Worm (Caenorhabditis elegans): ENCODE measurements around the gene ZC395.11.

Gene ZC395.11

DNA sequence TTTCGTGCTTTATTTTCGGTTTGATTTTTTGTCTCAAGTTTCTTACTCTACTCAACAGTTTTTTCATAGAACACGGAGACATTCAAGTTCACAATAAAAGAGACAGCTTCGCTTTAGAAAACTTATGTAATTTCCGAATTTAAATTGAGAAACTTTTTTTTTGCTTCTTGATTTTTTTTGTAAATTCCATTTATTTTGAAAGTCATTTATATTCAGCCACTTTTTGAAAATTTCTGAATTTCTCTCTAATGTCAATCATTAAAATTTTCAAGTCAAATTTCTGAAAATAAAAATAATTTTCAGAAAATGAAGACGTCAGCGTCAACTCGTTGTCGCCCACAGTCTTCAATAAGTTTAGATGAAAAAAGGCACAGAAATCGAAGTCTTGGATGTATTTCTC lies 1.8 kb upstream of the ZC395.11 start, which contains the start of gene T15B12.1:
T15B12.1 (plus strand) TSS at position 301 of the 400 bp plus-strand sequence.
- TF ChIP-seq nhr-43 (tag; optimal IDR thresholded peaks at IDR 0.05; ENCODE audit: poor library complexity, severe bottlenecking) = no peak
- TF ChIP-seq daf-12 (tag; optimal IDR thresholded peaks at IDR 0.05) = no peak
- TF ChIP-seq nhr-77 (tag; optimal IDR thresholded peaks at IDR 0.05) = no peak
- no peak for TF ChIP-seq nhr-23 (tag; optimal IDR thresholded peaks at IDR 0.05)
- no peak for TF ChIP-seq hmg-11 (tag; optimal IDR thresholded peaks at IDR 0.05)
- no peak for TF ChIP-seq nhr-67 (tag; optimal IDR thresholded peaks at IDR 0.05)
- TF ChIP-seq snpc-4 (tag; optimal IDR thresholded peaks at IDR 0.05) = no peak
- TF ChIP-seq nhr-76 (tag; optimal IDR thresholded peaks at IDR 0.05) = no peak
- no peak for TF ChIP-seq eor-1 (tag; optimal IDR thresholded peaks at IDR 0.05)
- TF ChIP-seq skn-1 (tag; optimal IDR thresholded peaks at IDR 0.05) = no peak
- TF ChIP-seq ceh-16 (tag; optimal IDR thresholded peaks at IDR 0.05) = no peak
- no peak for TF ChIP-seq nhr-12 (tag; optimal IDR thresholded peaks at IDR 0.05)
- no peak for TF ChIP-seq mml-1 (tag; optimal IDR thresholded peaks at IDR 0.05)
- TF ChIP-seq R02D3.7 (tag; optimal IDR thresholded peaks at IDR 0.05) = no peak
- TF ChIP-seq sea-2 (GFP tag; optimal IDR thresholded peaks at IDR 0.05) = no peak
- no peak for TF ChIP-seq nhr-25 (tag; optimal IDR thresholded peaks at IDR 0.05)

DNA sequence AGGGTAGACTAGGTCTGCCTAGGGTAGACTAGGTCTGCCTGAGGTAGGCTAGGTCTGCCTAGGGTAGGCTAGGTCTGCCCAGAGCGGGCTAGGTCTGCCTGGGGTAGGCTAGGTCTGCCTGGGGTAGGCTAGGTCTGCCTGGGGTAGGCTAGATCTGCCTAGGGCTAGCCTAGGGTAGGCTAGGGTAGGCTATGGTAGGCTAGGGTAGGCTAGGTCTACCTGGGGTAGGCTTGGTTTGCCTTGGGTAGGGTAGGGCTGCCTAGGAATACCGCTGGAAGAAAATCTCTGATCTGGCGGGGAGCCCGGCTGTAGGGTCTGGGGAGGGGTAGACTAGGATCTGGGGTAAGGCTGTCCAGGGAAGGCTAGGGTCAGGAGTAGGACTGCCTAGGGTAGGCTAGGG lies 621 bp downstream of the ZC395.11 start:
- no peak for TF ChIP-seq nhr-12 (tag; optimal IDR thresholded peaks at IDR 0.05)
- no peak for TF ChIP-seq nhr-11 (tag; optimal IDR thresholded peaks at IDR 0.05)
- no peak for TF ChIP-seq hmg-11 (tag; optimal IDR thresholded peaks at IDR 0.05)
- TF ChIP-seq aly-2 (tag; optimal IDR thresholded peaks at IDR 0.05) = no peak
- TF ChIP-seq ceh-16 (tag; optimal IDR thresholded peaks at IDR 0.05) = no peak
- no peak for TF ChIP-seq lin-39 (tag; optimal IDR thresholded peaks at IDR 0.05)
- no peak for TF ChIP-seq nhr-23 (tag; optimal IDR thresholded peaks at IDR 0.05)
- no peak for TF ChIP-seq mdl-1 (tag; optimal IDR thresholded peaks at IDR 0.05)
- TF ChIP-seq daf-12 (tag; optimal IDR thresholded peaks at IDR 0.05) = no peak
- TF ChIP-seq nhr-43 (tag; optimal IDR thresholded peaks at IDR 0.05; ENCODE audit: poor library complexity, severe bottlenecking) = no peak
- no peak for TF ChIP-seq fkh-10 (GFP tag; optimal IDR thresholded peaks at IDR 0.05)
- no peak for TF ChIP-seq ztf-11 (tag; optimal IDR thresholded peaks at IDR 0.05)
- no peak for TF ChIP-seq nhr-76 (tag; optimal IDR thresholded peaks at IDR 0.05)
- no peak for TF ChIP-seq elt-2 (tag; optimal IDR thresholded peaks at IDR 0.05)
- no peak for TF ChIP-seq ama-1 (optimal IDR thresholded peaks at IDR 0.05)
- TF ChIP-seq fos-1 (tag; optimal IDR thresholded peaks at IDR 0.05) = no peak
- no peak for TF ChIP-seq lin-15B (tag; optimal IDR thresholded peaks at IDR 0.05)
- no peak for TF ChIP-seq fkh-2 (tag; optimal IDR thresholded peaks at IDR 0.05)
- TF ChIP-seq unc-39 (tag; optimal IDR thresholded peaks at IDR 0.05) = no peak
- TF ChIP-seq eor-1 (tag; optimal IDR thresholded peaks at IDR 0.05) = no peak

DNA sequence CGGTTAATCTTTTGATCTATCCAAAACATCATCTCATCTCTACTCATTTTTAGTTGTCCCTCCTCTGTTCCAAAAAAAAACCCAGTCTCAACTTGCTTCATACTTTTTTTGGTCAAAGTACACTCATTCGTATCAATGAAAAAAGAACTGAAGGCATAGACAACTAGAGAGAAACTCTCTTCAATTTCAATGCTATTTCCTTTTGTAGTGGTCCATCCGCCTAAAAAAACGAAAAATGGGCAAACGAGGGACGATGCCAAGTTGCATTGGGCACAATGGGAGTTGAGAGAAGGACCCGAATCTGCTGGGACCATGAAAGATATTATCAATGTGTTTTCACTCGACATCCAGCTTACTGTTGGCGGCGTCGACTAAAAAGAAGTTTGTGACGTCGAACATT lies 5.9 kb downstream of the ZC395.11 start:
- TF ChIP-seq hmg-11 (tag; optimal IDR thresholded peaks at IDR 0.05) (peak; percentile 67), elt-1 (tag; optimal IDR thresholded peaks at IDR 0.05) (peak; percentile 17), lin-39 (tag; optimal IDR thresholded peaks at IDR 0.05) (peak; percentile 1), egl-27 (tag; optimal IDR thresholded peaks at IDR 0.05) (no peak), unc-62 (GFP tag; optimal IDR thresholded peaks at IDR 0.05) (no peak), nfya-1 (tag; optimal IDR thresholded peaks at IDR 0.05; ENCODE audit: insufficient read depth) (peak; percentile 47), elt-2 (tag; optimal IDR thresholded peaks at IDR 0.05) (no peak)

DNA sequence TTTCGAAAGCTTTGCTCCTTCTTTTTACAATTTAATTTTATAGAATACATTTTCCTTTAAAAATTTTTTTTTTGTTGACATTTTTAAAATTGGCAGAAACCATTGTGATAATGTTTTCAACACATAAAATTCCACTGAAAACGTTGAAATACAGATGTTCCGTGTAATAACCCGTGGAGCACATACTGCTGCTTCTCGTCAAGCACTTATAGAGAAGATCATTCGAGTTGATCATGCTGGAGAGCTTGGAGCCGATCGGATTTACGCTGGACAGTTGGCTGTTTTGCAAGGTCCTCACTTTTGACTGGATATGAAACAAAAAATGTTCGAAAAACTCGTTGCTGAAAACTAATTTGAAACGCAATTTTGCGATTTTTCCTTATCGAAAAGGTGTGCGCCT lies 8.4 kb downstream of the ZC395.11 start, which contains the start of gene clk-1:
clk-1 (plus strand) TSS at position 155 of the 400 bp plus-strand sequence.
- TF ChIP-seq skn-1 (tag; optimal IDR thresholded peaks at IDR 0.05) = no peak
- TF ChIP-seq ama-1 (optimal IDR thresholded peaks at IDR 0.05) = peak; percentile 43

DNA sequence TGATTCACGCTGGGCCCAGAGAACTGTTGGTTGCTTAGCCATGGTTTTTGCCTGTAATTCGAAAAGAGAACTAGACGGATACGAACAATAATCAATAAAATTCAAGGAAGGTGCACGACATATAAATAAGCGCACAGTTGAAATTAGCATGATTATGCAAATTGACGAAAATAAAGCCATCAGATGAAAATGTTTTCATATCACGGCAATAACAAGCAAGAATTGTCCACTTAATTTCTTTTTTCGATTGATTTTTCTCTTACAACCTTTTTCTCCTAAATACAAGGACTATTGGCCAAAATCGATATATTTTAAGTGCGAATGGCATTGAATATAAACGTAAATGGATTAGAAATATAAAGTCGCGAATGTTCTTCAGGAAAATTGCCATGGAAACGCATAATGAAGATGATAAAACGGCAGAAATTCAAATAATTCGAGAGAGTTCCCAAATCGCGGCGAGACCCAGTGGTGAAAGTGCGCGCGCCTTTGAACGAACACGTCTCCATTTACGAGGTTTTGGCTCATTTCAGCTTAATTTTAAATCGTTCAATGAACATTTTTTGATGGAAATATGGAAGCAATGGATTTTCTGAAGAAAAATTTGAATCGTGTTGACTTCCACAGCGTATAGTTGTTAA lies 11.3 kb downstream of the ZC395.11 start, which contains the start of the genes daf-41 and toc-1:
daf-41 (minus strand) TSS at position 51 of the 641 bp plus-strand sequence.
toc-1 (plus strand) TSS at position 537 of the 641 bp plus-strand sequence.
- TF ChIP-seq snpc-4 (tag; optimal IDR thresholded peaks at IDR 0.05) (peak; percentile 25), ZK546.5 (tag; optimal IDR thresholded peaks at IDR 0.05) (no peak), ceh-82 (tag; optimal IDR thresholded peaks at IDR 0.05) (no peak), pha-4 (tag; optimal IDR thresholded peaks at IDR 0.05) (peak; percentile 55), skn-1 (tag; optimal IDR thresholded peaks at IDR 0.05) (peak; percentile 58), nhr-25 (tag; optimal IDR thresholded peaks at IDR 0.05) (peak; percentile 47), lin-39 (tag; optimal IDR thresholded peaks at IDR 0.05) (peak; percentile 4), unc-62 (GFP tag; optimal IDR thresholded peaks at IDR 0.05) (no peak), ceh-28 (tag; optimal IDR thresholded peaks at IDR 0.05) (peak; percentile 24), nhr-28 (tag; optimal IDR thresholded peaks at IDR 0.05) (no peak), sea-2 (GFP tag; optimal IDR thresholded peaks at IDR 0.05) (no peak), ceh-16 (tag; optimal IDR thresholded peaks at IDR 0.05) (no peak), fkh-2 (tag; optimal IDR thresholded peaks at IDR 0.05) (no peak), ama-1 (optimal IDR thresholded peaks at IDR 0.05) (no peak), mml-1 (tag; optimal IDR thresholded peaks at IDR 0.05) (no peak), nhr-77 (tag; optimal IDR thresholded peaks at IDR 0.05) (no peak), R02D3.7 (tag; optimal IDR thresholded peaks at IDR 0.05) (no peak), zag-1 (tag; optimal IDR thresholded peaks at IDR 0.05) (no peak), daf-12 (tag; optimal IDR thresholded peaks at IDR 0.05) (no peak), nhr-11 (tag; optimal IDR thresholded peaks at IDR 0.05) (no peak), nhr-237 (tag; optimal IDR thresholded peaks at IDR 0.05) (no peak), elt-3 (tag; optimal IDR thresholded peaks at IDR 0.05) (no peak), nfya-1 (tag; optimal IDR thresholded peaks at IDR 0.05; ENCODE audit: insufficient read depth) (peak; percentile 71), nhr-43 (tag; optimal IDR thresholded peaks at IDR 0.05; ENCODE audit: poor library complexity, severe bottlenecking) (no peak), nhr-23 (tag; optimal IDR thresholded peaks at IDR 0.05) (peak; percentile 14), lin-15B (tag; optimal IDR thresholded peaks at IDR 0.05) (peak; percentile 63), jun-1 (tag; optimal IDR thresholded peaks at IDR 0.05) (no peak)

Measured in whole organism, L3 larva.